In genomic region chr3L:516948-517599, dm6 we compare ENCODE assay signal across 1 fruit fly cellular context.
A peak's percentile ranks its signal among the peaks of the same experiment; 100 is the strongest.
TF ChIP-seq lines count a peak whose summit lies in the region.

No protein-coding gene starts in this region.

TF ChIP-seq in whole organism, embryonic, 481 proteins besides CTCF, POLR2A, EP300 and RAD21 (continued from another document and continues in another):
- TF ChIP-seq CG11504 (tag; optimal IDR thresholded peaks at IDR 0.05; lab: Kevin White, UChicago), result peak; percentile 61
- no peak for TF ChIP-seq Fer1 (GFP tag; optimal IDR thresholded peaks at IDR 0.05; lab: Kevin White, UChicago)
- peak; percentile 89 for TF ChIP-seq sens (GFP tag; lab: Kevin White, UChicago)
- no peak for TF ChIP-seq CG4820 (GFP tag; optimal IDR thresholded peaks at IDR 0.05; lab: Kevin White, UChicago)
- TF ChIP-seq Sry-δ (GFP tag; optimal IDR thresholded peaks at IDR 0.05; lab: Kevin White, UChicago), result no peak
- TF ChIP-seq unpg (GFP tag; optimal IDR thresholded peaks at IDR 0.05; lab: Kevin White, UChicago), result peak; percentile 11
- TF ChIP-seq TFAM (GFP tag; optimal IDR thresholded peaks at IDR 0.05; lab: Kevin White, UChicago), result no peak
- TF ChIP-seq lov (optimal IDR thresholded peaks at IDR 0.05; lab: Kevin White, UChicago), result no peak
- 0 out of 3 replicates have a peak, but pooled peaks have one; percentile 58 for TF ChIP-seq lov (GFP tag; IDR thresholded peaks at IDR 0.05; lab: Robert Waterston, UW)
- no peak for TF ChIP-seq Sry-β (GFP tag; optimal IDR thresholded peaks at IDR 0.05; lab: Kevin White, UChicago)
- no peak for TF ChIP-seq CG14050 (GFP tag; IDR thresholded peaks at IDR 0.05; lab: Robert Waterston, UW)
- 0 out of 3 replicates have a peak, but pooled peaks have one; percentile 34 for TF ChIP-seq otp (GFP tag; IDR thresholded peaks at IDR 0.05; lab: Robert Waterston, UW)
- TF ChIP-seq Mes4 (GFP tag; optimal IDR thresholded peaks at IDR 0.05; lab: Kevin White, UChicago), result no peak
- TF ChIP-seq lmd (GFP tag; IDR thresholded peaks at IDR 0.05; lab: Robert Waterston, UW), result peak; percentile 48; the same call in 1 of the 2 replicates
- no peak for TF ChIP-seq Chrac-16 (GFP tag; optimal IDR thresholded peaks at IDR 0.05; lab: Kevin White, UChicago)
- no peak for TF ChIP-seq prd (optimal IDR thresholded peaks at IDR 0.05; lab: Kevin White, UChicago)
- peak; percentile 66; the same call in 2 of the 3 replicates for TF ChIP-seq prd (GFP tag; IDR thresholded peaks at IDR 0.05; lab: Robert Waterston, UW)
- TF ChIP-seq Max (GFP tag; optimal IDR thresholded peaks at IDR 0.05; lab: Kevin White, UChicago), result no peak
- no peak for TF ChIP-seq odd (GFP tag; optimal IDR thresholded peaks at IDR 0.05; lab: Kevin White, UChicago)
- peak; percentile 67 for TF ChIP-seq CG10979 (tag; optimal IDR thresholded peaks at IDR 0.05; lab: Kevin White, UChicago)
- no peak for TF ChIP-seq zen2 (GFP tag; IDR thresholded peaks at IDR 0.05; lab: Robert Waterston, UW; ENCODE audit: partially characterized antibody)
- peak; percentile 31 for TF ChIP-seq CG8388 (GFP tag; optimal IDR thresholded peaks at IDR 0.05; lab: Kevin White, UChicago)
- TF ChIP-seq nerfin-1 (tag; optimal IDR thresholded peaks at IDR 0.05; lab: Kevin White, UChicago), result peak; percentile 3
- no peak for TF ChIP-seq Lhr (GFP tag; optimal IDR thresholded peaks at IDR 0.05; lab: Kevin White, UChicago)
- peak; percentile 5 for TF ChIP-seq CG30403 (GFP tag; optimal IDR thresholded peaks at IDR 0.05; lab: Kevin White, UChicago)
- no peak for TF ChIP-seq nerfin-2 (GFP tag; IDR thresholded peaks at IDR 0.05; lab: Robert Waterston, UW; ENCODE audit: partially characterized antibody)
- no peak for TF ChIP-seq dm (GFP tag; optimal IDR thresholded peaks at IDR 0.05; lab: Kevin White, UChicago)
- no peak for TF ChIP-seq CG15011 (GFP tag; optimal IDR thresholded peaks at IDR 0.05; lab: Kevin White, UChicago)
- TF ChIP-seq CG4328 (GFP tag; optimal IDR thresholded peaks at IDR 0.05; lab: Kevin White, UChicago), result no peak
- TF ChIP-seq CG1603 (tag; optimal IDR thresholded peaks at IDR 0.05; lab: Kevin White, UChicago), result peak; percentile 3
- TF ChIP-seq lbe (GFP tag; optimal IDR thresholded peaks at IDR 0.05; lab: Kevin White, UChicago), result no peak
- peak; percentile 62 for TF ChIP-seq croc (GFP tag; conservative IDR thresholded peaks at IDR 0.05; lab: Robert Waterston, UW)
- TF ChIP-seq tll (GFP tag; optimal IDR thresholded peaks at IDR 0.05; lab: Kevin White, UChicago), result no peak
- no peak for TF ChIP-seq ind (GFP tag; optimal IDR thresholded peaks at IDR 0.05; lab: Kevin White, UChicago)
- no peak for TF ChIP-seq kay (GFP tag; optimal IDR thresholded peaks at IDR 0.05; lab: Kevin White, UChicago)
- no peak for TF ChIP-seq luna (GFP tag; optimal IDR thresholded peaks at IDR 0.05; lab: Kevin White, UChicago)
- no peak for TF ChIP-seq CG1602 (GFP tag; optimal IDR thresholded peaks at IDR 0.05; lab: Kevin White, UChicago)
- no peak for TF ChIP-seq run (tag; optimal IDR thresholded peaks at IDR 0.05; lab: Kevin White, UChicago)
- TF ChIP-seq Ravus (GFP tag; IDR thresholded peaks at IDR 0.05; lab: Robert Waterston, UW), result no peak
- no peak for TF ChIP-seq Hmx (GFP tag; optimal IDR thresholded peaks at IDR 0.05; lab: Kevin White, UChicago)
- TF ChIP-seq CG9797 (GFP tag; optimal IDR thresholded peaks at IDR 0.05; lab: Kevin White, UChicago), result no peak
- TF ChIP-seq CG11696 (GFP tag; IDR thresholded peaks at IDR 0.05; lab: Robert Waterston, UW), result no peak
- no peak for TF ChIP-seq CG9609 (GFP tag; optimal IDR thresholded peaks at IDR 0.05; lab: Kevin White, UChicago)
- TF ChIP-seq CG17186 (GFP tag; optimal IDR thresholded peaks at IDR 0.05; lab: Kevin White, UChicago), result no peak
- TF ChIP-seq al (GFP tag; IDR thresholded peaks at IDR 0.05; lab: Robert Waterston, UW), result no peak
- TF ChIP-seq corto (GFP tag; optimal IDR thresholded peaks at IDR 0.05; lab: Kevin White, UChicago), result no peak
- TF ChIP-seq CG17802 (tag; optimal IDR thresholded peaks at IDR 0.05; lab: Kevin White, UChicago), result peak; percentile 19
- no peak for TF ChIP-seq CG6791 (GFP tag; IDR thresholded peaks at IDR 0.05; lab: Robert Waterston, UW; ENCODE audit: partially characterized antibody)
- peak in 1 of 2 experiments; percentile 23 for TF ChIP-seq Hr51 (GFP tag; optimal IDR thresholded peaks at IDR 0.05; lab: Kevin White, UChicago)
- no peak for TF ChIP-seq CG5245 (GFP tag; optimal IDR thresholded peaks at IDR 0.05; lab: Kevin White, UChicago)
- peak; percentile 6 for TF ChIP-seq Xbp1 (GFP tag; optimal IDR thresholded peaks at IDR 0.05; lab: Kevin White, UChicago)
- TF ChIP-seq yki (optimal IDR thresholded peaks at IDR 0.05; lab: Kevin White, UChicago), result no peak
- no peak for TF ChIP-seq CG6272 (GFP tag; IDR thresholded peaks at IDR 0.05; lab: Robert Waterston, UW)
- TF ChIP-seq CG34422 (GFP tag; IDR thresholded peaks at IDR 0.05; lab: Robert Waterston, UW), result peak; percentile 38; the same call in 2 of the 3 replicates
- no peak for TF ChIP-seq gro (GFP tag; optimal IDR thresholded peaks at IDR 0.05; lab: Kevin White, UChicago)
- TF ChIP-seq unc-4 (GFP tag; IDR thresholded peaks at IDR 0.05; lab: Robert Waterston, UW; ENCODE audit: partially characterized antibody), result no peak
- no peak for TF ChIP-seq CG15073 (GFP tag; optimal IDR thresholded peaks at IDR 0.05; lab: Kevin White, UChicago)
- no peak for TF ChIP-seq Atf-2 (GFP tag; optimal IDR thresholded peaks at IDR 0.05; lab: Kevin White, UChicago)
- peak; percentile 66; the same call in 1 of the 2 replicates for TF ChIP-seq wor (GFP tag; IDR thresholded peaks at IDR 0.05; lab: Robert Waterston, UW)
- no peak for TF ChIP-seq CG3163 (GFP tag; optimal IDR thresholded peaks at IDR 0.05; lab: Kevin White, UChicago)
- no peak for TF ChIP-seq Abd-B (GFP tag; optimal IDR thresholded peaks at IDR 0.05; lab: Kevin White, UChicago)
- TF ChIP-seq tap (tag; optimal IDR thresholded peaks at IDR 0.05; lab: Kevin White, UChicago), result peak; percentile 26
- TF ChIP-seq CG1024 (GFP tag; IDR thresholded peaks at IDR 0.05; lab: Robert Waterston, UW), result 0 out of 2 replicates have a peak, but pooled peaks have one; percentile 35
- no peak for TF ChIP-seq amos (GFP tag; IDR thresholded peaks at IDR 0.05; lab: Robert Waterston, UW; ENCODE audit: partially characterized antibody)
- TF ChIP-seq pho (GFP tag; optimal IDR thresholded peaks at IDR 0.05; lab: Kevin White, UChicago), result no peak
- no peak for TF ChIP-seq da (GFP tag; optimal IDR thresholded peaks at IDR 0.05; lab: Kevin White, UChicago)
- no peak for TF ChIP-seq Doc2 (GFP tag; IDR thresholded peaks at IDR 0.05; lab: Robert Waterston, UW)
- peak; percentile 54 for TF ChIP-seq CG10366 (GFP tag; IDR thresholded peaks at IDR 0.05; lab: Robert Waterston, UW)
- no peak for TF ChIP-seq p53 (GFP tag; optimal IDR thresholded peaks at IDR 0.05; lab: Kevin White, UChicago)
- no peak for TF ChIP-seq CG2889 (GFP tag; IDR thresholded peaks at IDR 0.05; lab: Robert Waterston, UW)
- TF ChIP-seq Camta (GFP tag; optimal IDR thresholded peaks at IDR 0.05; lab: Kevin White, UChicago), result no peak
- TF ChIP-seq CG10565 (GFP tag; optimal IDR thresholded peaks at IDR 0.05; lab: Kevin White, UChicago), result no peak
- no peak for TF ChIP-seq ro (GFP tag; IDR thresholded peaks at IDR 0.05; lab: Robert Waterston, UW)
- TF ChIP-seq CG18262 (tag; optimal IDR thresholded peaks at IDR 0.05; lab: Kevin White, UChicago), result peak; percentile 69
- TF ChIP-seq NfI (GFP tag; optimal IDR thresholded peaks at IDR 0.05; lab: Kevin White, UChicago), result no peak
- no peak for TF ChIP-seq CG8944 (GFP tag; optimal IDR thresholded peaks at IDR 0.05; lab: Kevin White, UChicago)
- TF ChIP-seq Vsx1 (GFP tag; optimal IDR thresholded peaks at IDR 0.05; lab: Kevin White, UChicago), result no peak
- TF ChIP-seq Dad (GFP tag; optimal IDR thresholded peaks at IDR 0.05; lab: Kevin White, UChicago), result no peak
- TF ChIP-seq trem (tag; optimal IDR thresholded peaks at IDR 0.05; lab: Kevin White, UChicago), result peak; percentile 28
- no peak for TF ChIP-seq dati (GFP tag; IDR thresholded peaks at IDR 0.05; lab: Robert Waterston, UW)
- peak; percentile 2 for TF ChIP-seq Hsf (GFP tag; optimal IDR thresholded peaks at IDR 0.05; lab: Kevin White, UChicago)
- TF ChIP-seq lab (GFP tag; optimal IDR thresholded peaks at IDR 0.05; lab: Kevin White, UChicago), result no peak
- no peak for TF ChIP-seq CG12104 (GFP tag; optimal IDR thresholded peaks at IDR 0.05; lab: Kevin White, UChicago)
- TF ChIP-seq ranshi (GFP tag; IDR thresholded peaks at IDR 0.05; lab: Robert Waterston, UW), result 0 out of 2 replicates have a peak, but pooled peaks have one; percentile 31
- no peak for TF ChIP-seq Side (GFP tag; optimal IDR thresholded peaks at IDR 0.05; lab: Kevin White, UChicago)
- TF ChIP-seq Gug (GFP tag; IDR thresholded peaks at IDR 0.05; lab: Robert Waterston, UW), result no peak
- no peak for TF ChIP-seq toy (GFP tag; IDR thresholded peaks at IDR 0.05; lab: Robert Waterston, UW)
- TF ChIP-seq bbx (GFP tag; IDR thresholded peaks at IDR 0.05; lab: Robert Waterston, UW; ENCODE audit: partially characterized antibody), result no peak
- no peak for TF ChIP-seq CG7786 (GFP tag; optimal IDR thresholded peaks at IDR 0.05; lab: Kevin White, UChicago)
- no peak for TF ChIP-seq CG32532 (GFP tag; IDR thresholded peaks at IDR 0.05; lab: Robert Waterston, UW)
- peak; percentile 26 for TF ChIP-seq CG8924 (tag; optimal IDR thresholded peaks at IDR 0.05; lab: Kevin White, UChicago)
- TF ChIP-seq bsh (GFP tag; optimal IDR thresholded peaks at IDR 0.05; lab: Kevin White, UChicago), result peak; percentile 16 to 41
- TF ChIP-seq CG12155 (GFP tag; optimal IDR thresholded peaks at IDR 0.05; lab: Kevin White, UChicago), result no peak
- no peak for TF ChIP-seq CG17612 (GFP tag; IDR thresholded peaks at IDR 0.05; lab: Robert Waterston, UW)
- peak; percentile 49 for TF ChIP-seq Ssrp (tag; optimal IDR thresholded peaks at IDR 0.05; lab: Kevin White, UChicago)
- no peak for TF ChIP-seq CG10543 (GFP tag; optimal IDR thresholded peaks at IDR 0.05; lab: Kevin White, UChicago)
- TF ChIP-seq GATAe (GFP tag; conservative IDR thresholded peaks at IDR 0.05; lab: Robert Waterston, UW), result no peak
- TF ChIP-seq ham (GFP tag; IDR thresholded peaks at IDR 0.05; lab: Robert Waterston, UW), result no peak
- TF ChIP-seq CG4617 (GFP tag; optimal IDR thresholded peaks at IDR 0.05; lab: Kevin White, UChicago; ENCODE audit: borderline replicate concordance), result no peak
- no peak for TF ChIP-seq CG16815 (GFP tag; optimal IDR thresholded peaks at IDR 0.05; lab: Kevin White, UChicago)
- no peak for TF ChIP-seq sd (tag; optimal IDR thresholded peaks at IDR 0.05; lab: Kevin White, UChicago)
- no peak for TF ChIP-seq org-1 (GFP tag; optimal IDR thresholded peaks at IDR 0.05; lab: Kevin White, UChicago)
- no peak for TF ChIP-seq CoRest (tag; optimal IDR thresholded peaks at IDR 0.05; lab: Kevin White, UChicago)
- no peak for TF ChIP-seq CG4854 (GFP tag; optimal IDR thresholded peaks at IDR 0.05; lab: Kevin White, UChicago)
- no peak for TF ChIP-seq MESR4 (GFP tag; optimal IDR thresholded peaks at IDR 0.05; lab: Kevin White, UChicago)
- no peak; the same call in 2 of the 3 replicates for TF ChIP-seq so (GFP tag; IDR thresholded peaks at IDR 0.05; lab: Robert Waterston, UW)
- TF ChIP-seq CG2129 (GFP tag; IDR thresholded peaks at IDR 0.05; lab: Robert Waterston, UW; ENCODE audit: partially characterized antibody), result no peak
- TF ChIP-seq CG8089 (GFP tag; optimal IDR thresholded peaks at IDR 0.05; lab: Kevin White, UChicago), result no peak
- no peak for TF ChIP-seq CG12219 (GFP tag; optimal IDR thresholded peaks at IDR 0.05; lab: Kevin White, UChicago)
- TF ChIP-seq CG6765 (GFP tag; optimal IDR thresholded peaks at IDR 0.05; lab: Kevin White, UChicago), result no peak
- no peak for TF ChIP-seq klu (GFP tag; IDR thresholded peaks at IDR 0.05; lab: Robert Waterston, UW)
- TF ChIP-seq CG30431 (GFP tag; optimal IDR thresholded peaks at IDR 0.05; lab: Kevin White, UChicago), result no peak
- no peak for TF ChIP-seq slou (GFP tag; optimal IDR thresholded peaks at IDR 0.05; lab: Kevin White, UChicago)
- TF ChIP-seq BtbVII (GFP tag; optimal IDR thresholded peaks at IDR 0.05; lab: Kevin White, UChicago), result no peak
- TF ChIP-seq sug (tag; optimal IDR thresholded peaks at IDR 0.05; lab: Kevin White, UChicago), result no peak
- no peak for TF ChIP-seq HLHmδ (GFP tag; optimal IDR thresholded peaks at IDR 0.05; lab: Kevin White, UChicago)
- TF ChIP-seq ftz-f1 (GFP tag; optimal IDR thresholded peaks at IDR 0.05; lab: Kevin White, UChicago), result no peak
- peak; percentile 21 for TF ChIP-seq CG16863 (GFP tag; optimal IDR thresholded peaks at IDR 0.05; lab: Kevin White, UChicago)
- TF ChIP-seq pros (GFP tag; optimal IDR thresholded peaks at IDR 0.05; lab: Kevin White, UChicago), result no peak
- peak; percentile 25 for TF ChIP-seq CG4424 (GFP tag; optimal IDR thresholded peaks at IDR 0.05; lab: Kevin White, UChicago)
- no peak for TF ChIP-seq CG7963 (GFP tag; IDR thresholded peaks at IDR 0.05; lab: Robert Waterston, UW; ENCODE audit: partially characterized antibody)
- TF ChIP-seq CG3838 (GFP tag; optimal IDR thresholded peaks at IDR 0.05; lab: Kevin White, UChicago), result no peak
- TF ChIP-seq CG4360 (GFP tag; IDR thresholded peaks at IDR 0.05; lab: Robert Waterston, UW), result 0 out of 2 replicates have a peak, but pooled peaks have one; percentile 22
- no peak for TF ChIP-seq NC2α (GFP tag; optimal IDR thresholded peaks at IDR 0.05; lab: Kevin White, UChicago)
- TF ChIP-seq CG31388 (GFP tag; optimal IDR thresholded peaks at IDR 0.05; lab: Kevin White, UChicago), result no peak
- no peak for TF ChIP-seq scrt (GFP tag; optimal IDR thresholded peaks at IDR 0.05; lab: Kevin White, UChicago)
- no peak for TF ChIP-seq tio (GFP tag; optimal IDR thresholded peaks at IDR 0.05; lab: Kevin White, UChicago)
- peak; percentile 39; the same call in 1 of the 2 replicates for TF ChIP-seq E2f1 (GFP tag; IDR thresholded peaks at IDR 0.05; lab: Robert Waterston, UW)
- TF ChIP-seq her (GFP tag; optimal IDR thresholded peaks at IDR 0.05; lab: Kevin White, UChicago), result no peak
- no peak for TF ChIP-seq CG15269 (tag; optimal IDR thresholded peaks at IDR 0.05; lab: Kevin White, UChicago)
- TF ChIP-seq C15 (GFP tag; IDR thresholded peaks at IDR 0.05; lab: Robert Waterston, UW), result no peak
- TF ChIP-seq CG9932 (GFP tag; IDR thresholded peaks at IDR 0.05; lab: Robert Waterston, UW), result no peak
- no peak for TF ChIP-seq Dip3 (GFP tag; optimal IDR thresholded peaks at IDR 0.05; lab: Kevin White, UChicago)
- TF ChIP-seq CG11695 (GFP tag; IDR thresholded peaks at IDR 0.05; lab: Robert Waterston, UW), result no peak
- TF ChIP-seq nom (GFP tag; optimal IDR thresholded peaks at IDR 0.05; lab: Kevin White, UChicago), result no peak
- no peak for TF ChIP-seq insv (GFP tag; optimal IDR thresholded peaks at IDR 0.05; lab: Kevin White, UChicago)
